Worm (Caenorhabditis elegans) whole organism, early embryonic: ENCODE data around the gene srbc-57.

Source experiments
- B0310.2 ChIP-seq: sonication (generic microtip); optimal IDR thresholded peaks from 2 replicates; lab custom pipeline; 2016; ENCODE audit warnings: mild to moderate bottlenecking, missing genetic modification characterization, missing compliant biosample characterization
- aly-1 ChIP-seq: sonication (generic microtip); optimal IDR thresholded peaks from 2 replicates; lab custom pipeline; 2016; ENCODE audit warnings: missing genetic modification characterization, missing compliant biosample characterization
- ceh-13 ChIP-seq: fragments of 200-800 bp; sonication (Bioruptor generic); optimal IDR thresholded peaks from 2 replicates; lab custom pipeline; 2018; ENCODE audit warnings: mild to moderate bottlenecking, missing genetic modification characterization, missing compliant biosample characterization
- ceh-36 ChIP-seq: sonication (generic microtip); optimal IDR thresholded peaks from 2 replicates; lab custom pipeline; 2016; ENCODE audit warnings: missing genetic modification characterization, inconsistent platforms, missing compliant biosample characterization
- ets-7 ChIP-seq: sonication (generic microtip); optimal IDR thresholded peaks from 2 replicates; lab custom pipeline; 2016; ENCODE audit warnings: missing genotype, missing genetic modification characterization, missing compliant biosample characterization
- flt-1 ChIP-seq: fragments of 200-800 bp; sonication (Bioruptor generic); IDR thresholded peaks from 2 replicates; pipeline ENCODE4 v1.3.6; 2022; ENCODE audit warnings: missing genetic modification characterization, missing compliant biosample characterization
- hmbx-1 ChIP-seq: sonication (generic microtip); optimal IDR thresholded peaks from 2 replicates; lab custom pipeline; 2016; ENCODE audit warnings: mild to moderate bottlenecking, missing genetic modification characterization, missing compliant biosample characterization
- hmg-4 ChIP-seq: fragments of 200-800 bp; sonication (Bioruptor generic); optimal IDR thresholded peaks from 2 replicates; lab custom pipeline; 2018; ENCODE audit warnings: mild to moderate bottlenecking, missing genetic modification characterization, missing compliant biosample characterization
- hnd-1 ChIP-seq: sonication (generic microtip); optimal IDR thresholded peaks from 2 replicates; lab custom pipeline; 2016; ENCODE audit warnings: missing genetic modification characterization, missing compliant biosample characterization
- pes-1 ChIP-seq: fragments of 200-800 bp; sonication (Bioruptor generic); IDR thresholded peaks from 2 replicates; pipeline ENCODE4 v1.3.6; 2022; ENCODE audit warnings: missing genetic modification reagents, missing genetic modification characterization, missing compliant biosample characterization
- scrt-1 ChIP-seq: fragments of 200-800 bp; sonication (Bioruptor generic); IDR thresholded peaks from 2 replicates; pipeline ENCODE4 v1.3.6; 2022; ENCODE audit warnings: missing genetic modification characterization, missing compliant biosample characterization
- tbx-11 ChIP-seq: fragments of 200-800 bp; sonication (Bioruptor generic); IDR thresholded peaks from 2 replicates; pipeline ENCODE4 v1.3.6; 2022; ENCODE audit warnings: missing genetic modification characterization, missing compliant biosample characterization
- tbx-37 ChIP-seq: fragments of 200-800 bp; sonication (Bioruptor generic); conservative IDR thresholded peaks from 2 replicates; pipeline ENCODE4 v1.3.6; 2022; ENCODE audit warnings: missing genetic modification reagents, missing genetic modification characterization, missing compliant biosample characterization
- tra-4 ChIP-seq: sonication (generic microtip); optimal IDR thresholded peaks from 2 replicates; lab custom pipeline; 2017; ENCODE audit warnings: missing genetic modification characterization, missing compliant biosample characterization

Gene srbc-57

ce11 chrV:422133-422532 lies 46.2 kb downstream of the srbc-57 start, which contains the start of gene dod-20:
Gene dod-20 (plus strand): TSS chrV:422433.
- TF ChIP-seq scrt-1 (no peak), pes-1 (GFP tag; lab: Robert Waterston, UW) (no peak), ceh-13 (GFP tag; lab: Kevin White, UChicago) (no peak), hmbx-1 (no peak), ets-7 (tag; lab: Kevin White, UChicago) (no peak), flt-1 (GFP tag; lab: Robert Waterston, UW) (no peak), ceh-36 (tag; lab: Kevin White, UChicago) (no peak)

- TF ChIP-seq ceh-36 (tag; lab: Kevin White, UChicago) (no peak), aly-1 (tag; lab: Kevin White, UChicago) (no peak), tbx-37 (GFP tag; lab: Robert Waterston, UW) (no peak), tra-4 (tag; lab: Kevin White, UChicago) (no peak), flt-1 (GFP tag; lab: Robert Waterston, UW) (no peak), hnd-1 (no peak), ceh-13 (GFP tag; lab: Kevin White, UChicago) (no peak)
Observed at ce11 chrV:418432-418831, 49.9 kb downstream of the srbc-57 start, which contains the start of gene Y39D8A.1. Gene Y39D8A.1 (plus strand): TSS chrV:418732.

DNA sequence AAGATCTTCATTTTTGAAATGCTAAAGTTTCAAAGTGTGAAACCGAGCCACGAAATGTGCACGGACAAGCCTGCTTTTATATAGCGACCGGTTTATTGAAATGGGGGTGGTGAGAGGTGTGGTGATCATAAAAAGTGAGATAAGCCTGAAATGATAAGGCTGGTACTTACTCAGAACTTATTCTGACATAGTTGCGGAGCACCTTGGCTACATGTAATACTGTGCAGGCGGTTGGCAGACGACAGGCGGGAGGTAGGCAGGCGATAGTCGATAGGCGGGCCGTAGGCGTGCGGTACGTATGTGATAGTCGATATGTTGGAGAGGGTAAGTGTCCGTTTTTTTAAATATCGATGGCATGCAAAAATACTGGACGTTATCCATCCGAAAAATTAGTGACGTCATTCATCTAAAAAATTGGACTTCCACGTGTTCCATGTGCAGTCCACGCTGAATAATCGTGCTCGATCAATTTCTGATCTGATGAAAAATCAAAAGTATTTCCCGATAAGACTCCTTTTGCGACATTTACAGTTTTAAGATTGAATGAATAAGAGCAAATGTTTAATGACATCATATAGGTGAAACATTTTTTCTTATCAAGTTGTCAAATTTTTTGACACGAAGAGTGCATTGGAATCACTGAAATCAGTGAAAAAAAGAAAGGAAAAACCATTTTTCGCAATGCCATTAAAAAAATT lies 50.6 kb downstream of the srbc-57 start, which contains the start of gene irg-8:
Gene irg-8 (minus strand): TSS at position 51 of the 698 bp plus-strand sequence.
- TF ChIP-seq hnd-1 (no peak), B0310.2 (no peak), hmg-4 (GFP tag; lab: Kevin White, UChicago) (no peak), scrt-1 (no peak), tbx-11 (no peak), ceh-36 (tag; lab: Kevin White, UChicago) (no peak), hmbx-1 (no peak), tra-4 (tag; lab: Kevin White, UChicago) (no peak), aly-1 (tag; lab: Kevin White, UChicago) (no peak)
